Fruit fly (Drosophila melanogaster) whole organism, pupa: Measurements from ENCODE around the gene mat.

ENCODE experiments used
- CG13204 ChIP-seq: fragments of 200-800 bp; sonication (Bioruptor generic); optimal IDR thresholded peaks from 2 replicates; lab custom pipeline; 2018; ENCODE audit warnings: missing biosample characterization, mild to moderate bottlenecking, missing genetic modification characterization, moderate library complexity
- CG34367 ChIP-seq: fragments of 200-800 bp; sonication (Bioruptor generic); optimal IDR thresholded peaks from 2 replicates; lab custom pipeline; 2018; ENCODE audit warnings: missing biosample characterization, mild to moderate bottlenecking, missing genetic modification characterization
- CG4496 ChIP-seq: fragments of 200-800 bp; sonication (Bioruptor generic); IDR thresholded peaks from 3 replicates; pipeline ENCODE4 v1.3.6; 2022; ENCODE audit warnings: missing biosample characterization, missing genetic modification characterization
- EcR ChIP-seq: fragments of 200-800 bp; sonication (Bioruptor generic); optimal IDR thresholded peaks from 3 replicates; lab custom pipeline; 2019; ENCODE audit warnings: missing biosample characterization, missing genetic modification characterization, mild to moderate bottlenecking, moderate library complexity, missing genetic modification reagents
- Pif1A ChIP-seq: fragments of 200-800 bp; sonication (Bioruptor generic); optimal IDR thresholded peaks from 3 replicates; lab custom pipeline; 2016; ENCODE audit warnings: missing biosample characterization, missing genetic modification characterization
- Pif1B ChIP-seq: fragments of 200-800 bp; sonication (Bioruptor generic); optimal IDR thresholded peaks from 3 replicates; lab custom pipeline; 2016; ENCODE audit warnings: missing biosample characterization, missing genetic modification characterization
- Snoo ChIP-seq: fragments of 200-800 bp; sonication (Bioruptor generic); optimal IDR thresholded peaks from 3 replicates; lab custom pipeline; 2017; ENCODE audit warnings: missing biosample characterization, mild to moderate bottlenecking, missing genetic modification characterization, inconsistent platforms
- fd96Ca ChIP-seq: fragments of 200-800 bp; sonication (Bioruptor generic); IDR thresholded peaks from 3 replicates; pipeline ENCODE4 v1.3.6; 2022; ENCODE audit warnings: missing biosample characterization, missing genetic modification characterization

dm6 chr3L:902598-902997 is at the start of gene mat:
- TF ChIP-seq EcR (GFP tag; lab: Kevin White, UChicago) = no peak
- no peak for TF ChIP-seq Snoo (tag; lab: Kevin White, UChicago)
- TF ChIP-seq CG13204 = no peak
- TF ChIP-seq fd96Ca (GFP tag; lab: Robert Waterston, UW) = no peak
- TF ChIP-seq Pif1B = no peak
- TF ChIP-seq Pif1A (GFP tag; lab: Kevin White, UChicago) = no peak
- no peak for TF ChIP-seq CG4496
- TF ChIP-seq CG34367 = no peak
